Fruit fly (Drosophila melanogaster): ENCODE data around the gene hbt.

The hbt gene

DNA sequence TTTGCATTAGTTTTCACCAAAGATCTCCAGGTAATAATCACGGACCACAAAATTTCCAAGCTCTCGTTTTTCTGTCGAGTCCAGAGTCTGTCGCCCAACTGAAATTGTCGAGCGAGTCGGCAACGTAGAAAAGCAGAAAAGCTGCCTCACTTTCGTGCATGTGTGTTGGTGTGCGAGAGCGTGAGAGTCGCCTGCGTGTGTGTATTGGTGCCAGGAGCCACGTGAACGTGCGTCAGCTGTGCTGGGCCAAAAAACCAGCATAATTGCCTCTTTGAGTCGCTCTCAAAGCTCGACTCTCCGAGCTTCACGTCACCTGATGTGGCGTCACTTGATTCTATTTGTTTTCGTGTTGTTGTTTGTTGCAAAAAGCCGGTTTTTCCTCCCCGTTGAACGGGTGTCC is at the start of gene hbt:
Gene hbt (minus strand): TSS at position 101 of the 400 bp plus-strand sequence.
- TF ChIP-seq CG17801 (GFP tag; optimal IDR thresholded peaks at IDR 0.05; ENCODE audit: partially characterized antibody) = no peak

DNA sequence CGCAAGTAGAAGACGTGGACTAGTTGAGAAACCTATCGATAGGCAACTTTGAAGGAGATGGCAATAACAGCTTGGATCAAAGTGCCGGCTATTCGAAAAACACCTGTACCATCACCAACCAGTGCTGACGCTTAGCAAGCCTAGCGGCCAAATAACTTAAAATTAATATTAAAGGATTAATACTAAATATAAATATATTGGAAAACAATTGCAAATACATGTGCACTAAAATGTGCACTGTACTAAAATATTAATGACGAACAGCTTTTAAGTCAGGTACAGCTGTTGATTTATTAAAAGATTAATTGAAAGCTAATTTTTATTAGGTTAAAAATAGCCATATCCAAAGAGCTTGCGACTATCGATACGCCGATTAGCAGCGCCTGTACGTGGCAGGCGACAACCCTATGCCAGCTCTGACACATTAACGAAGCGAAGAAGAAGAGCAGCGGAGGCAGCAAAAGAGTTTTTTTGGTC is 47.6 kb upstream of the hbt start, which contains the start of the genes CG9302 and beta'COP:
Gene CG9302 (minus strand): TSS at position 51 of the 477 bp plus-strand sequence.
Gene beta'COP (plus strand): TSS at position 415 of the 477 bp plus-strand sequence.
- peak; percentile 81 for TF ChIP-seq CG17801 (GFP tag; optimal IDR thresholded peaks at IDR 0.05; ENCODE audit: partially characterized antibody)

DNA sequence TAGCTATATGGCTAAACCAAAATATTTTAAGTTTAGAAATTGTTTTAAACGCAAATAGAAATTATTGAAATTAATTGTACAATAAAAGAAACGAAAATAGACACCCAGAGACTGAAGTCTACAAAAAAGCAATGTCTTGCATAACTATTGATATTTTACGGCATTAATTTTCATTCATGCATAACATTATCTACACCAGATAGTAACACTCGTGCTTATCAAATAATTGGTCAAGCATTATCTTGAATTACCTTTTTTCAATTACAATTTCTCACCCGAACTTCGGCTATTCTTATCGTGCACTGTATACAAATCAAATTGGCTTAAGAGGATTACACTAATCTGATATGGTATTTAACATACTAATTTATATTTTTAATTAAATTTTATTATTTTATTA is 45.2 kb upstream of the hbt start:
- no peak for TF ChIP-seq CG17801 (GFP tag; optimal IDR thresholded peaks at IDR 0.05; ENCODE audit: partially characterized antibody)

DNA sequence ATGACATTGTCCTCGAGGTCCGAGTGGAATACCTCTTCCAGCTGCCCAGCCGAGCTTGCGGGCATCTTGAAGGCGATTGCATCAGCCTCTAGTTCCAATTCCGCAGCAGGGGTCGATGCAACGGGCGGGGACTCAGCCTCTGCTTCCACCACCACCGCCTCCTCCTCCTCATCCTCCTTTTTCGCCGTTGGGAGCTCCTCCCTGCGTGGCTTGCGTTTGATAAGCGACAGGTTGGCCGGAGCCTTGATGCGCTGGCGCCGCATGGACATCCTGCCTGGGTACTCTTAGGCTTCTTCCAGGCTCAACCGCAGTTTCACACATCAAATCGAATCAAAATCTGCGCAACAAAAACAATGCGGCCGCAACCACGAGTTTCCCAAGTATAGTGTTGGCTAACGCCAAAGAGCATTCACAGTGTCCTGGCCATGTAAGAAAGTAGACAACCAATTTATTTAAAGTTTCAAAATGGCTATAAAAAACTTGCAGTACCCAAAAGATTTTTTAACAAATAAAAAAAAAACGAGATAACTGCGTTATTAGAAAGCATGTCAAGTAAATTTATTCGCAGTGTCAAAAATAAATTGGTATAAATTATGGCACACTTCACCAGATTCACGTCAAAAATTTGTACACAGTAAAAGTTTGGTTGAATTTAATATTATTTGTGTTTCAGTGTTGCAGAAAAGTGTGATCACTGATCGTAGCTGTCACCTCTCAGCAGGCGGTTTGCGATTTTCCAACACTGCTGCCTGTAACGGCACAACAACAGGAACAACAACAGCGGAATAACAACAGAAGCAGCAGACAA is 42.7 kb upstream of the hbt start, which contains the start of the genes Bdp1 and CG6565:
Gene Bdp1 (minus strand): TSS at position 456 of the 808 bp plus-strand sequence.
Gene CG6565 (plus strand): TSS at position 585 of the 808 bp plus-strand sequence.
- TF ChIP-seq CG17801 (GFP tag; optimal IDR thresholded peaks at IDR 0.05; ENCODE audit: partially characterized antibody) = peak; percentile 88

DNA sequence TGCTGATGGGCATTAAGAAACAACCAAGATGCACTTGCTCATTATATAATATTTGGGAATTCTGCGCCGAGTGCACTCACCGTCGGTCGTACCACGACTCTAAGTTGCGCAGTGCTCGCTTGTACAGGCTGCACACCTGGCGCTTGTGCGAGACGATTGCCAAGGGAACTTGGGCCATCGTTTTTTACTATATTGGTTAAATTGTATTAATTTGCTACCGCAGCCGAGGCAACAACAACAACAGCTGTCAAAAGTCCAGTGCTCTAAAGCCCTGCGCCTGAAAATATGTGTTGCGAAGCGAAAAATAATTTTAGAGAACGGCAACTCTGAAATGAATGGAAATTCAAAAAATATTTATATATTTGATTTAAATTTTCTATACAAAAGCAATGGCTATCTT is 39.8 kb upstream of the hbt start, which contains the start of gene ND-B22:
Gene ND-B22 (minus strand): TSS at position 349 of the 400 bp plus-strand sequence.
- TF ChIP-seq CG17801 (GFP tag; optimal IDR thresholded peaks at IDR 0.05; ENCODE audit: partially characterized antibody) = peak; percentile 66

DNA sequence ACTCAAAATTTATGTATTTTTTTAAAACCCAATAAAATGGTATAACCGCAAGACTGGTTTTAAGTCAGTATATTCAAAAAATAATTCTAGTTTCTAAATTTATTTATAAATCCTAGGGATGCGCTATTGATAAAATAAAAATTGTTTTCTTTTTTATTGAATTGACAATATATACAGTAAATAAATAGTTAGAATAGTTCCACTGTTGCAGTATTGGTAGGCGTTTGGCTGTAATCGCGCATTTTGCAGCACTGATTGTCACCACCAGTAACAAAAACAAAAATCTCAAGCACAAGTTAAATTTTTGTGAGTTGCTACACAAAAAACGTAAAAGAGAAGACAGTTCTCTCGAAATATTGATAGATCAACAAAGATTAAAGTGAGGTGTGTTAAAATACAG is 38.0 kb upstream of the hbt start, which contains the start of gene CG31855:
Gene CG31855 (plus strand): TSS at position 265 of the 400 bp plus-strand sequence.
- TF ChIP-seq CG17801 (GFP tag; optimal IDR thresholded peaks at IDR 0.05; ENCODE audit: partially characterized antibody) = peak; percentile 90

DNA sequence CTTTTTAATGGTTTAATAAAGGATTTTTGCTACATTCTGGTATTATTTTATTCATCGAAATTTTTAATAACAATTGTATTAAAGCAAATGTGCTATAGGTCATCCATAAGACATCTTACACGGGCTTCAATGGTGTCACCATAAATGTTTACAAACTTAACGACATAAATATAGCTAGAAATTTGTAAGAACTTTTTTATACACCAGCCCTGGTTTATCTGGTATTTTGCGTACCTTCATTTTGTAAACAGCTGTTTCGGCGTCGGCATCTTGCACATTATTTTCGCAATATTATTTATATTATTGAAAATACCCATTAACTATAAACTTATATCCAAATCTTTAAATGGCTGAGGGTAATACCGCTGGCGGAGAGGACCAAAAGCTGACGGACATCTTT is 36.5 kb upstream of the hbt start, which contains the start of gene Tap42:
Gene Tap42 (plus strand): TSS at position 240 of the 400 bp plus-strand sequence.
- no peak for TF ChIP-seq CG17801 (GFP tag; optimal IDR thresholded peaks at IDR 0.05; ENCODE audit: partially characterized antibody)

DNA sequence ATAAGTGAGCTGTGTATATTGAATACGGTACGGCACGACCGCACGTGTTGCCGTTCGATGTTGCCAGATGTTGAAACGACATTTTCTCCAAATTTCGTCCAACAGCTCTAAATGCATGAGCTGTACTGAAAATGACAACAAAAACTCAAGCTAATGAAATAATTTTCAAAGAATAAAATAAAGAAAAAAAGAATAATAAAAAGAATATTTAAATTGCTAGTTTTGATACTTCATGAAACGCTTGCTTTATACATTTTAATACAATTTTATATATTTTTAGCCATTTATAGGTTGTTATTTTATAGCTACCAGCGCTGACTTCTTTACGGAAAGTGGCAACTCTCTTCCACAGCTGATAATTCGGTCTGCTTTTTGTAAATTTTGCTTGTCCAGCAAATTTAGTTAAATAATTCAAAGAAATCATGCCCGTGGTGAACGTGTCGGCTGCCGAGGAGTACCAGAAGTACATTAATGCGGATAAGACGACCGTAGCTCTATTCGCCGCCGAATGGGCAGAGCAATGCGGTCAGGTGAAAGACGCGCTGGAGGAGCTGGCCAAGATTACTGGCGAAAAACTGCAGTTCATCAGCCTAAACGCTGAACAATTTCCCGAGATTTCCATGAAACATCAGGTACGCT is 35.3 kb upstream of the hbt start, which contains the start of the genes Nnp-1 and Grx3:
Gene Nnp-1 (minus strand): TSS at position 81 of the 639 bp plus-strand sequence.
Gene Grx3 (plus strand): TSS at position 339 of the 639 bp plus-strand sequence.
- peak; percentile 65 for TF ChIP-seq CG17801 (GFP tag; optimal IDR thresholded peaks at IDR 0.05; ENCODE audit: partially characterized antibody)

DNA sequence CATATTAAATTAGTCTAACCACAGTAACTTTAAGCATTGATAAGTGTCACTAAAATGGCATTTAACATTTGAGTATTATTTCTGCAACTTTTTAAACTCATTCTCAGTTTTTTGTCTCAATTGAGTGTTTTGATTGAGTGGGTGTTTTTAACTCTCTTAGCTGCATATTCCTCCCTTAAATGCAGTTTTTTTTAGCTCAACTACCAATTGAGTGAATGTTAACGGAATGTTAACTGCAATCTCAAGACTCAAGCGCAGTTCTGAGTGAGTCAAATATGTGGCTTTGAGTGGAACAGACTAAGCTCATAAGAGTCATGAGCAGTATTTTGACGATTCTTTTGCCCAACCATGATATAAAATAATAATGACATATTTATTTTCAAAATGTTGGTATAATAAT is 32.0 kb upstream of the hbt start:
- no peak for TF ChIP-seq CG17801 (GFP tag; optimal IDR thresholded peaks at IDR 0.05; ENCODE audit: partially characterized antibody)

DNA sequence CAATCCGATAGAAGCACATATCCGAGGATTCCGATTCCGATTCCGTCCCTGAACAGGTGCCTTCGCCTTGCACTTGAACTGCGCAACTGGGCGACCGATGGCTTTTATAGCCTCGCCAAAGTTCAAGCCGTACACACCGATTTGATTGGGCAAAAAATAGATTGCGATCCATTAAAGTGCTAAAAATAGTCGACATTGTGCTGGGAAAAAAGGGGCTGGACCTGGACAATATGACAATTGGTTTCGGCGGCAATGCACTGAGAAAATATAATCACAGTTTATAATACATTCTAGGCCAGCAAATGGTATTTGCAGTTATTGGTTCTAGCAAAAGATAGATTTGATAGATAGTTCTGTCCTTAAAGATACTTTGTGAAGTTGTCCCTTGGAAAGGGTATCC is 30.5 kb upstream of the hbt start, which contains the start of gene CG9377:
Gene CG9377 (minus strand): TSS at position 101 of the 400 bp plus-strand sequence.
- no peak for TF ChIP-seq CG17801 (GFP tag; optimal IDR thresholded peaks at IDR 0.05; ENCODE audit: partially characterized antibody)

DNA sequence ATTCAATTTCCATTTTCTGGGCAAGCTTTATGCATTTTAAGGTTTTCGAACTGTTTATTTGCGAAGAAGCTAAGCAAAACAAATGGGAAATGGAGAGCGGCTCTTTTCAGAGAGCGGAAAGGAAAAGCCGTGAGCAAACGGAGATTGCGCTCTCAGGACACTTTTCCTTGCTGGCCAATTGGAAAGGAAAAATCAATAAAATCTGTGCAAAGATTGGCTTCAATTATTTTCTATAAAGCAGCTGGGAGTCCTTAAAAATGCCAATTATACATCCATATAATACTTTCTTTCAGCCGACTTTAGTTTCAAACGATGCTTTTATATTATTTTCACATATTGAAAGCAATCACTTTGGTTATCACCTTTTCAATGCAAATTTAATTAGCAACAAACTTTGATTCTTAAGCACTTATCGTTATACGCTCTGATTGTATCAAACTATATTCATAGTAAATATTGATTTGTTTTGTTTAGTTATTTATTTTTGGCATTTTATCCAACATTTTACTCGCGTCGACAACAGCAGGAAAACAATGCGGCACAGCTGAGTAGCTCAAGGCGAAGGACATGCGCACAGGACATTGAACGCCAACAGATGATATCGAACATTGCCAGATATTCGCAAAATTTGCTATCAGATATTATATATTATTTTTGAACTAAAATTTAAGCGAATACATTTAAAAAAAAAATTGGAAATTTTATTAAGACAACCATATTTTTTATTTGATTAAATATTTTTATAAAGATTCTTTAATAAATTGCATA is 23.8 kb upstream of the hbt start, which contains the start of gene CG9395:
Gene CG9395 (minus strand): TSS at position 494 of the 768 bp plus-strand sequence.
- no peak for TF ChIP-seq CG17801 (GFP tag; optimal IDR thresholded peaks at IDR 0.05; ENCODE audit: partially characterized antibody)

DNA sequence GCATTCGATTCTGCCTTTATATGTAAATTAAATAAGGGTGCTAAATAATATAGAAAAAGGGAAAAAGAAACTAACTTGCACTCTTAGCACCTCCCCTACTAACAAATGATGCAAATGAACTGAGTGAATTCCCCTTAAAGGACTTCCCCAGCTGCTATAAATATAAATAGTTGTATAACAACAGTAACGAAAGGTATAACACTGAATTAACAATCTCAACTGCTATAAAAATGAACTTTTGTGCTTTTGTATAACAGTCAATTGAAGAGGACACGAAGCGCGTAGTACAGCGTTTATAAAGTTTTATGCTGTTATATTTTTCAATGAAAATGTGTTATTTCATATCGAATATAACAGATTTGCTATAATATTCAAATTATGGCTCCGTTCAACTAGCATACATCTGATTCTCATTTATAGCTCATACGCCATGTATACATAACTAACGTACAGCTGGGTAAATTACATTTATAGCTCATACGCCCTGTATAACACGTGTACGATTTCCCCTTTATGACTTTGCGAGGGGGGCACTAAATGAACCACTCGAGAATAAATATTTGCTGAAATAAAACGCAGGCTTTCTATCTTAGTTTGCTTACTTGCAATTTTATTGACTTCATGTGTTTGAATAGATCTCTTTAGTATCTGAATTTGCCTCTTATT is 18.4 kb upstream of the hbt start:
- no peak for TF ChIP-seq CG17801 (GFP tag; optimal IDR thresholded peaks at IDR 0.05; ENCODE audit: partially characterized antibody)

DNA sequence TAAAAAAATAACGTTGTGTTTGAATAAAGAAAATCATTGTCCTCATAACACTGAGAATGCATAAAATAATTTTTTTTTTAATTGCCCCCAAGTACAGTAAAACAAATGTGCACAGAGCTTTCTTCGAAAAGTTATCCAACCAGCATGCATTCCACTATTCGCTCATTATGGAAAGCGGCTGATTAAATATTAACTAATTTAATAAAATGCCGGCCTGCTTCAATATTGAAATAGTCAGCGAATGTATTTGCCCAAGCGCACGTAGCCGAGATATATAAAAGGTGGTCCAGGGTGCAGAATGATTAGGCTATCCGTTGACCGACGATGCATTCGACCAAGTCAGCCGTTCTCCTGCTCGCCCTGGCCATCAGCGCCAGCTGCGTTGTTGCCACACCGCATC is 16.6 kb upstream of the hbt start, which contains the start of gene CG16826:
Gene CG16826 (plus strand): TSS at position 301 of the 400 bp plus-strand sequence.
- TF ChIP-seq CG17801 (GFP tag; optimal IDR thresholded peaks at IDR 0.05; ENCODE audit: partially characterized antibody) = no peak

DNA sequence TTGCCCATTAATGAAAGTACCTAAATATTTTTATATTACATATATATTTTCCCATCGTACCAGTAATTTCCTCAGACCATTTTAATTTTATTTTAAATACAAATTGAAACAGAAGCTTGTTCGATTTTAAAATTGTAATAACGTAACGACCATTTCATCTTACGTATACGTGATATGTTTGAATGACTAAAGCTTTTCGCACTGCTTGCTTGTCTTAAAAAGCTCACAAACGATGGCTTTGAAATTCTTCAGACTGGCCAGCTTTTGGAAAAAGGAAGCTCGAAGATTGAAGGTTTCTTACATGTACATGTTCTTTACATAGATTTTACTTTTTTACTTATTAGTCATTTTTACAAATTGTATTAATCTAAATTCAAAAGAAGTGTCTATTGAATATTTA is 1.8 kb upstream of the hbt start:
- TF ChIP-seq CG17801 (GFP tag; optimal IDR thresholded peaks at IDR 0.05; ENCODE audit: partially characterized antibody) = no peak

Measured in ovary, adult (tissue).